Worm (Caenorhabditis elegans) whole organism, young adult: ENCODE results near the gene C47D12.4.

Source experiments
- B0336.3 ChIP-seq: fragments of 200-800 bp; sonication (Bioruptor generic); IDR thresholded peaks from 2 replicates; pipeline ENCODE4 v1.3.6; 2022; ENCODE audit warnings: missing genetic modification characterization, missing compliant biosample characterization
- lin-54 ChIP-seq: fragments of 200-800 bp; sonication (Bioruptor generic); optimal IDR thresholded peaks from 2 replicates; lab custom pipeline; 2018; ENCODE audit warnings: mild to moderate bottlenecking, missing genetic modification characterization, missing compliant biosample characterization
- nfya-1 ChIP-seq: sonication (generic microtip); optimal IDR thresholded peaks from 2 replicates; lab custom pipeline; 2017; ENCODE audit warnings: antibody characterized with exemption, missing compliant biosample characterization, missing genetic modification characterization, borderline replicate concordance; ENCODE audit not compliant: insufficient read depth
- snpc-4 ChIP-seq, 5 experiments: fragments of 150-350 bp in 1 of 5; sonication (generic microtip) in 4 of 5; optimal IDR thresholded peaks; 2 replicates each; lab custom pipeline; 2014 to 2018; ENCODE audit warnings: missing genetic modification characterization in 5 of 5, missing biosample characterization in 3 of 5, antibody characterized with exemption in 2 of 5, mild to moderate bottlenecking in 2 of 5, missing compliant biosample characterization in 2 of 5, missing genotype in 2 of 5, moderate library complexity in 2 of 5, missing genetic modification reagents in 1 of 5
- zfh-2 ChIP-seq: fragments of 200-800 bp; sonication (Bioruptor generic); conservative IDR thresholded peaks from 2 replicates; pipeline ENCODE4 v1.3.6; 2022; ENCODE audit warnings: missing genetic modification reagents, missing genetic modification characterization, missing compliant biosample characterization

DNA sequence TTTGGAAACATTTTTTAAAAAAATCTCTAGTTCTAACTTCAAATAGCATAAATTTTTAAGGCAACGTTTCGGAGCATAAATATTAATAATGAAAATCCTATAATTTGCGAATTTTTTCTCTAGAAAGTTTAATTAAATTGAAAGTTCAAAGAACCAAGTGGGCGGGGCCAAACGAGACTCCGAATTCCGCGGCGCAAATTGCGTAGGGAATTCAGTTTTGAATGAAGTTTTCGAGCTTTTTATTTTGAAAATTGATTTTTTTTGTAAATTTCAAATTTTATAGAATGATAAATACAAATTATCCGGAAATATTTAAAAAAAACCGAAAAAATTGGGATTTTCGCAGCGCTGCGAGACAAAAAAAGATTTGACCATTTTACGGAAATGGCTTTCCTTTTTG lies 39.2 kb downstream of the C47D12.4 start:
- TF ChIP-seq lin-54 (GFP tag; lab: Kevin White, UChicago), result no peak
- TF ChIP-seq zfh-2 (GFP tag; lab: Robert Waterston, UW), result no peak
- no peak for TF ChIP-seq B0336.3
- TF ChIP-seq snpc-4 (GFP tag; optimal IDR thresholded peaks at IDR 0.05; lab: Kevin White, UChicago), result no peak
- no peak for TF ChIP-seq snpc-4 (tag; optimal IDR thresholded peaks at IDR 0.05; lab: Kevin White, UChicago)
- TF ChIP-seq nfya-1 (tag; lab: Kevin White, UChicago), result no peak
